Worm (Caenorhabditis elegans): Measurements from ENCODE around the gene nspg-7.1.

DNA sequence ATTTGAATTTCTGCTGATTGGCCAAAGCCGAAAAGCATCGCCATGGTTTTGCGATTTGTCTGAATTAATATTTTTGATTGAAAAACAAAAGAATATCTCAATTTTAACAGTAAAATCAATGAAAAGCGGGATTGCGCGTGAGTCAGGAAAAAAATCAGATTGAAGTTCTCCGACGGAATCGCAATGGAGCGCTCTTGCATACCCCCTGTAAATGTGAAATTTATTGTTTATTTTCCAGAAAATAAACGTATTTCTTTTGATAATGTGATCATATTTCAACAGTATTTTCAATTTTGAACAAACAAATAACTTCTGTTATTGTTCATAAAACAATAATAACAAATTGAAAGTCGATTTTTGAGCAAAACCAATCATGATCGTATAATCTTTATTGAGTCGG lies 10.9 kb upstream of the nspg-7.1 start, which contains the start of gene vps-26:
- TF ChIP-seq nhr-28 (tag; optimal IDR thresholded peaks at IDR 0.05) = no peak
- no peak for TF ChIP-seq snpc-4 (tag; optimal IDR thresholded peaks at IDR 0.05)
- no peak for TF ChIP-seq sptf-1 (tag; optimal IDR thresholded peaks at IDR 0.05)
- TF ChIP-seq nhr-237 (tag; optimal IDR thresholded peaks at IDR 0.05) = no peak

All from whole organism, L1 larva.